Worm (Caenorhabditis elegans) whole organism, L4/young adult: ENCODE results near the gene nlp-66.

Experiments used
- W03F9.2 ChIP-seq: fragments of 150-350 bp; optimal IDR thresholded peaks from 2 replicates; lab custom pipeline; 2014; ENCODE audit warnings: missing biosample characterization, missing genetic modification characterization
- dao-5 ChIP-seq: sonication (generic microtip); optimal IDR thresholded peaks from 2 replicates; lab custom pipeline; 2016; ENCODE audit warnings: missing genotype, missing genetic modification characterization, moderate library complexity, missing compliant biosample characterization
- him-1 ChIP-seq: sonication (generic microtip); optimal IDR thresholded peaks from 2 replicates; lab custom pipeline; 2016; ENCODE audit warnings: missing genotype, missing genetic modification reagents, missing genetic modification characterization, missing compliant biosample characterization

- no peak for TF ChIP-seq dao-5 (tag; lab: Kevin White, UChicago)
- no peak for TF ChIP-seq W03F9.2 (tag; lab: Kevin White, UChicago)
- no peak for TF ChIP-seq him-1 (tag; lab: Kevin White, UChicago)
Measured at ce11 chrX:11152720-11153119, 36.1 kb upstream of the nlp-66 start, which contains the start of the genes C05C9.3 and C05C9.2.
